Fruit fly (Drosophila melanogaster) whole organism, embryonic: ENCODE data around the gene CG33268.

Experiments
- Adf1 ChIP-seq: fragments of 200-800 bp; sonication (Bioruptor generic); IDR thresholded peaks from 2 replicates; pipeline ENCODE4 v1.3.6; 2022; ENCODE audit warnings: missing biosample characterization, missing genetic modification characterization
- BEAF-32 ChIP-seq: fragments of 200-800 bp; sonication (Bioruptor generic); optimal IDR thresholded peaks from 3 replicates; lab custom pipeline; 2017; ENCODE audit warnings: missing biosample characterization, missing genetic modification characterization, mild to moderate bottlenecking, moderate library complexity, missing genetic modification reagents
- Bdp1 ChIP-seq: fragments of 200-800 bp; sonication (Bioruptor generic); optimal IDR thresholded peaks from 3 replicates; lab custom pipeline; 2016; ENCODE audit warnings: missing biosample characterization, missing genetic modification characterization
- Bgb ChIP-seq: fragments of 200-800 bp; sonication (Bioruptor generic); IDR thresholded peaks from 2 replicates; pipeline ENCODE4 v1.3.6; 2022; ENCODE audit warnings: missing biosample characterization, missing genetic modification characterization; ENCODE audit not compliant: partially characterized antibody
- CG1024 ChIP-seq: fragments of 200-800 bp; sonication (Bioruptor generic); IDR thresholded peaks from 2 replicates; pipeline ENCODE4 v1.3.6; 2022; ENCODE audit warnings: missing biosample characterization, missing genetic modification characterization
- CG11398 ChIP-seq: fragments of 200-800 bp; sonication (Bioruptor generic); optimal IDR thresholded peaks from 2 replicates; lab custom pipeline; 2016; ENCODE audit warnings: missing biosample characterization, missing genetic modification characterization
- CG11456 ChIP-seq: fragments of 200-800 bp; sonication (Bioruptor generic); IDR thresholded peaks from 3 replicates; pipeline ENCODE4 v1.3.6; 2022; ENCODE audit warnings: missing biosample characterization, missing genetic modification characterization
- CG12219 ChIP-seq: fragments of 200-800 bp; sonication (Bioruptor generic); optimal IDR thresholded peaks from 3 replicates; lab custom pipeline; 2018; ENCODE audit warnings: missing biosample characterization, mild to moderate bottlenecking, missing genetic modification characterization
- CG1233 ChIP-seq: fragments of 200-800 bp; sonication (Bioruptor generic); optimal IDR thresholded peaks from 4 replicates; lab custom pipeline; 2018; ENCODE audit warnings: missing biosample characterization, mild to moderate bottlenecking, missing genetic modification characterization
- CG16813 ChIP-seq: fragments of 200-800 bp; sonication (Bioruptor generic); IDR thresholded peaks from 3 replicates; pipeline ENCODE4 v1.3.6; 2022; ENCODE audit warnings: missing biosample characterization, missing genetic modification characterization; ENCODE audit not compliant: partially characterized antibody
- CG2129 ChIP-seq: fragments of 200-800 bp; sonication (Bioruptor generic); IDR thresholded peaks from 2 replicates; pipeline ENCODE4 v1.3.6; 2022; ENCODE audit warnings: missing biosample characterization, missing genetic modification characterization; ENCODE audit not compliant: partially characterized antibody
- CG31388 ChIP-seq: fragments of 200-800 bp; sonication (Bioruptor generic); optimal IDR thresholded peaks from 2 replicates; lab custom pipeline; 2016; ENCODE audit warnings: missing biosample characterization, missing genetic modification characterization
- CG4424 ChIP-seq: fragments of 200-800 bp; sonication (Bioruptor generic); optimal IDR thresholded peaks from 3 replicates; lab custom pipeline; 2016; ENCODE audit warnings: missing biosample characterization, missing genetic modification characterization
- CG4617 ChIP-seq: fragments of 200-800 bp; sonication (Bioruptor generic); optimal IDR thresholded peaks from 3 replicates; lab custom pipeline; 2016; ENCODE audit warnings: missing biosample characterization, missing genetic modification characterization, borderline replicate concordance
- CG4854 ChIP-seq: fragments of 200-800 bp; sonication (Bioruptor generic); optimal IDR thresholded peaks from 2 replicates; lab custom pipeline; 2016; ENCODE audit warnings: missing biosample characterization, missing genetic modification characterization, inconsistent platforms
- CG8089 ChIP-seq: fragments of 200-800 bp; sonication (Bioruptor generic); optimal IDR thresholded peaks from 3 replicates; lab custom pipeline; 2016; ENCODE audit warnings: missing biosample characterization, missing genetic modification characterization
- CG9797 ChIP-seq: fragments of 200-800 bp; sonication (Bioruptor generic); optimal IDR thresholded peaks from 3 replicates; lab custom pipeline; 2018; ENCODE audit warnings: missing biosample characterization, mild to moderate bottlenecking, missing genetic modification characterization
- Dad ChIP-seq: fragments of 200-800 bp; sonication (Bioruptor generic); optimal IDR thresholded peaks from 3 replicates; lab custom pipeline; 2016; ENCODE audit warnings: missing biosample characterization, missing genetic modification characterization
- Dbx ChIP-seq: fragments of 200-800 bp; sonication (Bioruptor generic); IDR thresholded peaks from 3 replicates; pipeline ENCODE4 v1.3.6; 2022; ENCODE audit warnings: missing biosample characterization, missing genetic modification characterization
- Doc3 ChIP-seq: fragments of 200-800 bp; sonication (Bioruptor generic); IDR thresholded peaks from 3 replicates; pipeline ENCODE4 v1.3.6; 2022; ENCODE audit warnings: missing biosample characterization, missing genetic modification characterization; ENCODE audit not compliant: partially characterized antibody
- Gsc ChIP-seq: fragments of 200-800 bp; sonication (Bioruptor generic); IDR thresholded peaks from 2 replicates; pipeline ENCODE4 v1.3.6; 2022; ENCODE audit warnings: missing biosample characterization, missing genetic modification characterization
- HmgZ ChIP-seq: fragments of 200-800 bp; sonication (Bioruptor generic); optimal IDR thresholded peaks from 2 replicates; lab custom pipeline; 2018; ENCODE audit warnings: missing biosample characterization, mild to moderate bottlenecking, missing genetic modification characterization
- Lhr ChIP-seq: fragments of 200-800 bp; sonication (Bioruptor generic); optimal IDR thresholded peaks from 3 replicates; lab custom pipeline; 2017; ENCODE audit warnings: mild to moderate bottlenecking, missing biosample characterization, missing genetic modification reagents, missing genetic modification characterization
- Scr ChIP-seq: fragments of 200-800 bp; sonication (Bioruptor generic); IDR thresholded peaks from 2 replicates; pipeline ENCODE4 v1.3.6; 2022; ENCODE audit warnings: missing biosample characterization, missing genetic modification characterization; ENCODE audit not compliant: partially characterized antibody
- Side ChIP-seq: fragments of 200-800 bp; sonication (Bioruptor generic); optimal IDR thresholded peaks from 2 replicates; lab custom pipeline; 2016; ENCODE audit warnings: missing biosample characterization, missing genetic modification characterization
- YL-1 ChIP-seq: fragments of 200-800 bp; sonication (Bioruptor generic); optimal IDR thresholded peaks from 3 replicates; lab custom pipeline; 2017; ENCODE audit warnings: missing biosample characterization, mild to moderate bottlenecking, missing genetic modification characterization
- al ChIP-seq: fragments of 200-800 bp; sonication (Bioruptor generic); IDR thresholded peaks from 2 replicates; pipeline ENCODE4 v1.3.6; 2022; ENCODE audit warnings: missing biosample characterization, missing genetic modification characterization
- amos ChIP-seq: fragments of 200-800 bp; sonication (Bioruptor generic); IDR thresholded peaks from 2 replicates; pipeline ENCODE4 v1.3.6; 2022; ENCODE audit warnings: missing biosample characterization, missing genetic modification characterization; ENCODE audit not compliant: partially characterized antibody
- aop ChIP-seq: fragments of 200-800 bp; sonication (Bioruptor generic); IDR thresholded peaks from 2 replicates; pipeline ENCODE4 v1.3.6; 2022; ENCODE audit warnings: missing biosample characterization, missing genetic modification characterization
- ato ChIP-seq: fragments of 200-800 bp; sonication (Bioruptor generic); IDR thresholded peaks from 2 replicates; pipeline ENCODE4 v1.3.6; 2022; ENCODE audit warnings: missing biosample characterization, missing genetic modification characterization; ENCODE audit not compliant: partially characterized antibody
- exex ChIP-seq: fragments of 200-800 bp; sonication (Bioruptor generic); optimal IDR thresholded peaks from 4 replicates; lab custom pipeline; 2018; ENCODE audit warnings: missing biosample characterization, mild to moderate bottlenecking, missing genetic modification characterization, moderate library complexity
- gfzf ChIP-seq: fragments of 200-800 bp; sonication (Bioruptor generic); optimal IDR thresholded peaks from 2 replicates; lab custom pipeline; 2016; ENCODE audit warnings: missing biosample characterization, mild to moderate bottlenecking, missing genetic modification characterization, moderate library complexity
- hbn ChIP-seq: fragments of 200-800 bp; sonication (Bioruptor generic); IDR thresholded peaks from 2 replicates; pipeline ENCODE4 v1.3.6; 2022; ENCODE audit warnings: missing biosample characterization, missing genetic modification characterization; ENCODE audit not compliant: partially characterized antibody
- inv ChIP-seq: fragments of 200-800 bp; sonication (Bioruptor generic); IDR thresholded peaks from 2 replicates; pipeline ENCODE4 v1.3.6; 2022; ENCODE audit warnings: missing biosample characterization, missing genetic modification characterization; ENCODE audit not compliant: partially characterized antibody
- nerfin-2 ChIP-seq: fragments of 200-800 bp; sonication (Bioruptor generic); IDR thresholded peaks from 2 replicates; pipeline ENCODE4 v1.3.6; 2022; ENCODE audit warnings: missing biosample characterization, missing genetic modification characterization; ENCODE audit not compliant: partially characterized antibody
- nmo ChIP-seq: fragments of 200-800 bp; sonication (Bioruptor generic); optimal IDR thresholded peaks from 2 replicates; lab custom pipeline; 2018; ENCODE audit warnings: missing biosample characterization, mild to moderate bottlenecking, missing genetic modification characterization, moderate library complexity
- nom ChIP-seq: fragments of 200-800 bp; sonication (Bioruptor generic); optimal IDR thresholded peaks from 2 replicates; lab custom pipeline; 2017; ENCODE audit warnings: missing biosample characterization, missing genetic modification characterization, mild to moderate bottlenecking, moderate library complexity, missing genetic modification reagents
- odd ChIP-seq: fragments of 200-800 bp; sonication (Bioruptor generic); optimal IDR thresholded peaks from 2 replicates; lab custom pipeline; 2017; ENCODE audit warnings: missing biosample characterization, mild to moderate bottlenecking, missing genetic modification characterization
- pho ChIP-seq: fragments of 200-800 bp; sonication (Bioruptor generic); optimal IDR thresholded peaks from 2 replicates; lab custom pipeline; 2016; ENCODE audit warnings: missing biosample characterization, missing genetic modification characterization
- pzg ChIP-seq: fragments of 200-800 bp; sonication (Bioruptor generic); optimal IDR thresholded peaks from 3 replicates; lab custom pipeline; 2018; ENCODE audit warnings: missing biosample characterization, mild to moderate bottlenecking, missing genetic modification characterization, moderate library complexity
- seq ChIP-seq: fragments of 200-800 bp; sonication (Bioruptor generic); IDR thresholded peaks from 2 replicates; pipeline ENCODE4 v1.3.6; 2022; ENCODE audit warnings: missing biosample characterization, missing genetic modification characterization
- stwl ChIP-seq: fragments of 200-800 bp; sonication (Bioruptor generic); optimal IDR thresholded peaks from 3 replicates; lab custom pipeline; 2018; ENCODE audit warnings: missing biosample characterization, mild to moderate bottlenecking, missing genetic modification characterization, moderate library complexity
- tap ChIP-seq: fragments of 200-800 bp; optimal IDR thresholded peaks from 3 replicates; lab custom pipeline; 2019; ENCODE audit warnings: missing biosample characterization, mild to moderate bottlenecking, missing genetic modification characterization, moderate library complexity
- trem ChIP-seq: fragments of 200-800 bp; optimal IDR thresholded peaks from 3 replicates; lab custom pipeline; 2019; ENCODE audit warnings: missing biosample characterization, mild to moderate bottlenecking, missing genetic modification characterization, moderate library complexity
- unc-4 ChIP-seq: fragments of 200-800 bp; sonication (Bioruptor generic); IDR thresholded peaks from 2 replicates; pipeline ENCODE4 v1.3.6; 2022; ENCODE audit warnings: missing biosample characterization, missing genetic modification characterization; ENCODE audit not compliant: partially characterized antibody
- unpg ChIP-seq: fragments of 200-800 bp; sonication (Bioruptor generic); optimal IDR thresholded peaks from 3 replicates; lab custom pipeline; 2018; ENCODE audit warnings: missing biosample characterization, mild to moderate bottlenecking, missing genetic modification characterization, moderate library complexity
- zfh2 ChIP-seq: fragments of 200-800 bp; sonication (Bioruptor generic); optimal IDR thresholded peaks from 2 replicates; lab custom pipeline; 2016; ENCODE audit warnings: missing biosample characterization, missing genetic modification characterization

CG33268 gene

dm6 chr3L:11630684-11631083, 39.7 kb upstream of the CG33268 start (continued):
- no peak for TF ChIP-seq unpg (GFP tag; lab: Kevin White, UChicago)
- TF ChIP-seq Side (GFP tag; lab: Kevin White, UChicago), result no peak
- TF ChIP-seq CG31388 (GFP tag; lab: Kevin White, UChicago), result no peak
- TF ChIP-seq CG8089 (GFP tag; lab: Kevin White, UChicago), result no peak
- no peak for TF ChIP-seq CG4854
- no peak for TF ChIP-seq CG12219
- TF ChIP-seq al (GFP tag; lab: Robert Waterston, UW), result no peak
- TF ChIP-seq pho (GFP tag; lab: Kevin White, UChicago), result no peak
- no peak for TF ChIP-seq Adf1 (GFP tag; lab: Robert Waterston, UW)
- TF ChIP-seq gfzf (GFP tag; lab: Kevin White, UChicago), result peak; percentile 60

- TF ChIP-seq trem (peak; percentile 19), nerfin-2 (GFP tag; lab: Robert Waterston, UW) (peak; percentile 82), BEAF-32 (GFP tag; lab: Kevin White, UChicago) (peak; percentile 91), exex (tag; lab: Kevin White, UChicago) (no peak), Lhr (GFP tag; lab: Kevin White, UChicago) (peak; percentile 14), CG1233 (no peak), CG16813 (GFP tag; lab: Robert Waterston, UW) (peak; percentile 92), amos (GFP tag; lab: Robert Waterston, UW) (peak; percentile 98), unc-4 (GFP tag; lab: Robert Waterston, UW) (peak; percentile 94), ato (GFP tag; lab: Robert Waterston, UW) (peak; percentile 95), Dad (GFP tag; lab: Kevin White, UChicago) (no peak), zfh2 (GFP tag; lab: Kevin White, UChicago) (no peak), Bdp1 (GFP tag; lab: Kevin White, UChicago) (no peak), inv (GFP tag; lab: Robert Waterston, UW) (peak; percentile 93), Bgb (GFP tag; lab: Robert Waterston, UW) (peak; percentile 98), Dbx (GFP tag; lab: Robert Waterston, UW) (peak; percentile 30; the same call in 1 of the 3 replicates), CG2129 (peak; percentile 83), nom (GFP tag; lab: Kevin White, UChicago) (peak; percentile 68), tap (no peak), CG11456 (GFP tag; lab: Robert Waterston, UW) (no peak), seq (no peak), CG4424 (GFP tag; lab: Kevin White, UChicago) (no peak), CG9797 (GFP tag; lab: Kevin White, UChicago) (peak; percentile 19), YL-1 (peak; percentile 27), HmgZ (peak; percentile 36), Gsc (GFP tag; lab: Robert Waterston, UW) (no peak), CG11398 (GFP tag; lab: Kevin White, UChicago) (no peak), aop (no peak), Doc3 (GFP tag; lab: Robert Waterston, UW) (peak; percentile 93), nmo (GFP tag; lab: Kevin White, UChicago) (peak; percentile 18), pzg (GFP tag; lab: Kevin White, UChicago) (peak; percentile 81), hbn (GFP tag; lab: Robert Waterston, UW) (peak; percentile 86), odd (GFP tag; lab: Kevin White, UChicago) (no peak), CG1024 (GFP tag; lab: Robert Waterston, UW) (no peak), stwl (tag; lab: Kevin White, UChicago) (peak; percentile 88), CG4617 (peak; percentile 41), Scr (peak; percentile 95)
These were observed 36.9 kb upstream of the CG33268 start, which contains the start of gene Apt1 for dm6 chr3L:11627819-11628483. Gene Apt1, plus strand, starts transcription at chr3L:11628037.
